Worm (Caenorhabditis elegans): ENCODE data around the gene ufl-1.

ce11 chrIV:6984449-6985380 lies 51.9 kb downstream of the ufl-1 start:
- no peak for TF ChIP-seq nfyb-1 (GFP tag; IDR thresholded peaks at IDR 0.05)
- no peak for TF ChIP-seq dpff-1 (tag; optimal IDR thresholded peaks at IDR 0.05)
- no peak for TF ChIP-seq ztf-18 (tag; optimal IDR thresholded peaks at IDR 0.05)
- no peak for TF ChIP-seq C06A6.2 (GFP tag; conservative IDR thresholded peaks at IDR 0.05)

Measured in whole organism, young adult.